Worm (Caenorhabditis elegans): ENCODE measurements around the gene unc-4.

ce11 chrII:9891823-9892222 lies 8.4 kb downstream of the unc-4 start:
- TF ChIP-seq snpc-1.2 (GFP tag; IDR thresholded peaks at IDR 0.05) (no peak), dve-1 (tag; optimal IDR thresholded peaks at IDR 0.05; ENCODE audit: insufficient read depth) (peak; percentile 66), daf-12 (tag; optimal IDR thresholded peaks at IDR 0.05) (no peak), egl-27 (tag; optimal IDR thresholded peaks at IDR 0.05) (no peak), ZK546.5 (tag; optimal IDR thresholded peaks at IDR 0.05) (no peak), attf-4 (tag; optimal IDR thresholded peaks at IDR 0.05) (no peak), nhr-6 (tag; optimal IDR thresholded peaks at IDR 0.05) (no peak), pha-4 (GFP tag; IDR thresholded peaks at IDR 0.05) (no peak), pha-4 (tag; optimal IDR thresholded peaks at IDR 0.05) (no peak), skn-1 (tag; optimal IDR thresholded peaks at IDR 0.05) (no peak), Y75B8A.6 (GFP tag; IDR thresholded peaks at IDR 0.05) (no peak), zag-1 (tag; optimal IDR thresholded peaks at IDR 0.05) (no peak), nhr-10 (tag; optimal IDR thresholded peaks at IDR 0.05) (no peak), fos-1 (tag; optimal IDR thresholded peaks at IDR 0.05) (no peak)

All from whole organism, L4 larva.